Worm (Caenorhabditis elegans): Measurements from ENCODE around the gene srj-18.

The srj-18 gene

ce11 chrV:2813856-2814255 lies 39.7 kb downstream of the srj-18 start, which contains the start of gene F54E2.9:
TSS of gene F54E2.9 (minus strand) at chrV:2813987.
- TF ChIP-seq ceh-13 (GFP tag; optimal IDR thresholded peaks at IDR 0.05) (no peak), hnd-1 (tag; optimal IDR thresholded peaks at IDR 0.05) (no peak), hmbx-1 (tag; optimal IDR thresholded peaks at IDR 0.05) (no peak), ama-1 (optimal IDR thresholded peaks at IDR 0.05) (no peak)

ce11 chrV:2815956-2816355 lies 41.8 kb downstream of the srj-18 start, which contains the start of gene F54E2.5:
TSS of gene F54E2.5 (minus strand) at chrV:2816056.
- no peak for TF ChIP-seq tbx-37 (GFP tag; conservative IDR thresholded peaks at IDR 0.05)
- no peak for TF ChIP-seq tra-4 (tag; optimal IDR thresholded peaks at IDR 0.05)
- TF ChIP-seq tbx-11 (GFP tag; IDR thresholded peaks at IDR 0.05): no peak
- no peak for TF ChIP-seq ama-1 (optimal IDR thresholded peaks at IDR 0.05)
- TF ChIP-seq pes-1 (GFP tag; IDR thresholded peaks at IDR 0.05): no peak
- TF ChIP-seq flt-1 (GFP tag; IDR thresholded peaks at IDR 0.05): no peak
- TF ChIP-seq sea-1 (GFP tag; conservative IDR thresholded peaks at IDR 0.05): no peak
- TF ChIP-seq ceh-36 (tag; optimal IDR thresholded peaks at IDR 0.05): no peak
- no peak for TF ChIP-seq F13C5.2 (tag; optimal IDR thresholded peaks at IDR 0.05)
- TF ChIP-seq ceh-13 (GFP tag; optimal IDR thresholded peaks at IDR 0.05): no peak
- no peak for TF ChIP-seq hmbx-1 (tag; optimal IDR thresholded peaks at IDR 0.05)
- no peak for TF ChIP-seq hnd-1 (tag; optimal IDR thresholded peaks at IDR 0.05)
- TF ChIP-seq hmg-4 (GFP tag; optimal IDR thresholded peaks at IDR 0.05): no peak
- no peak for TF ChIP-seq scrt-1 (GFP tag; IDR thresholded peaks at IDR 0.05)
- TF ChIP-seq B0310.2 (tag; optimal IDR thresholded peaks at IDR 0.05): no peak
- TF ChIP-seq ets-7 (tag; optimal IDR thresholded peaks at IDR 0.05): no peak
- TF ChIP-seq aly-1 (tag; optimal IDR thresholded peaks at IDR 0.05): no peak

- TF ChIP-seq ceh-36 (tag; optimal IDR thresholded peaks at IDR 0.05): no peak
- TF ChIP-seq hmbx-1 (tag; optimal IDR thresholded peaks at IDR 0.05): no peak
- TF ChIP-seq pes-1 (GFP tag; IDR thresholded peaks at IDR 0.05): no peak
- no peak for TF ChIP-seq ets-7 (tag; optimal IDR thresholded peaks at IDR 0.05)
- TF ChIP-seq ama-1 (optimal IDR thresholded peaks at IDR 0.05): no peak
- no peak for TF ChIP-seq hnd-1 (tag; optimal IDR thresholded peaks at IDR 0.05)
- TF ChIP-seq tra-4 (tag; optimal IDR thresholded peaks at IDR 0.05): no peak
- no peak for TF ChIP-seq B0310.2 (tag; optimal IDR thresholded peaks at IDR 0.05)
- TF ChIP-seq tbx-37 (GFP tag; conservative IDR thresholded peaks at IDR 0.05): no peak
- no peak for TF ChIP-seq F13C5.2 (tag; optimal IDR thresholded peaks at IDR 0.05)
- no peak for TF ChIP-seq flt-1 (GFP tag; IDR thresholded peaks at IDR 0.05)
- no peak for TF ChIP-seq sea-1 (GFP tag; conservative IDR thresholded peaks at IDR 0.05)
- TF ChIP-seq scrt-1 (GFP tag; IDR thresholded peaks at IDR 0.05): no peak
- no peak for TF ChIP-seq hmg-4 (GFP tag; optimal IDR thresholded peaks at IDR 0.05)
- TF ChIP-seq aly-1 (tag; optimal IDR thresholded peaks at IDR 0.05): no peak
- TF ChIP-seq tbx-11 (GFP tag; IDR thresholded peaks at IDR 0.05): no peak
These were observed 44.0 kb downstream of the srj-18 start, which contains the start of gene srt-34 for ce11 chrV:2818117-2818516. TSS of gene srt-34 (minus strand) at chrV:2818217.

ce11 chrV:2821618-2822272 lies 47.6 kb downstream of the srj-18 start, which contains the start of gene srh-36:
TSS of gene srh-36 (minus strand) at chrV:2821668.
- no peak for TF ChIP-seq flt-1 (GFP tag; IDR thresholded peaks at IDR 0.05)
- no peak for TF ChIP-seq sea-1 (GFP tag; conservative IDR thresholded peaks at IDR 0.05)
- TF ChIP-seq tbx-11 (GFP tag; IDR thresholded peaks at IDR 0.05): no peak
- no peak for TF ChIP-seq ceh-13 (GFP tag; optimal IDR thresholded peaks at IDR 0.05)
- no peak for TF ChIP-seq pes-1 (GFP tag; IDR thresholded peaks at IDR 0.05)
- no peak for TF ChIP-seq aly-1 (tag; optimal IDR thresholded peaks at IDR 0.05)
- no peak for TF ChIP-seq tbx-37 (GFP tag; conservative IDR thresholded peaks at IDR 0.05)
- no peak for TF ChIP-seq tra-4 (tag; optimal IDR thresholded peaks at IDR 0.05)
- no peak for TF ChIP-seq hmbx-1 (tag; optimal IDR thresholded peaks at IDR 0.05)

Measured in whole organism, early embryonic.